Fruit fly (Drosophila melanogaster) whole organism, larva: ENCODE data around the gene ddbt.

Experiments
- noc ChIP-seq: fragments of 200-800 bp; sonication (Bioruptor generic); optimal IDR thresholded peaks from 3 replicates; lab custom pipeline; 2019; ENCODE audit warnings: missing biosample characterization, mild to moderate bottlenecking, missing genetic modification characterization, moderate library complexity

ddbt gene

dm6 chr3L:316784-317183 lies at the start of gene ddbt:
Gene ddbt (plus strand): TSS chr3L:317084.
- no peak for TF ChIP-seq noc (tag; lab: Kevin White, UChicago)

dm6 chr3L:267618-268017 lies 49.3 kb upstream of the ddbt start:
- TF ChIP-seq noc (tag; lab: Kevin White, UChicago): no peak

- TF ChIP-seq noc (tag; lab: Kevin White, UChicago): peak; percentile 47
Observed at dm6 chr3L:270760-271500, 46.0 kb upstream of the ddbt start, which contains the start of gene miple2. Gene miple2 (plus strand): TSS chr3L:271200.

dm6 chr3L:271501-272249 lies 45.2 kb upstream of the ddbt start:
- TF ChIP-seq noc (tag; lab: Kevin White, UChicago): no peak

- no peak for TF ChIP-seq noc (tag; lab: Kevin White, UChicago)
Observed at dm6 chr3L:273291-273690, 43.6 kb upstream of the ddbt start, which contains the start of gene CG32845. Gene CG32845 (minus strand): TSS chr3L:273391.

- no peak for TF ChIP-seq noc (tag; lab: Kevin White, UChicago)
Observed at dm6 chr3L:274855-275254, 42.0 kb upstream of the ddbt start, which contains the start of gene ttm2. Gene ttm2 (plus strand): TSS chr3L:275155.

dm6 chr3L:276736-277487 lies 40.0 kb upstream of the ddbt start, which contains the start of gene RhoGEF3:
Gene RhoGEF3 (plus strand): TSS chr3L:277437.
- TF ChIP-seq noc (tag; lab: Kevin White, UChicago): no peak

- TF ChIP-seq noc (tag; lab: Kevin White, UChicago): no peak
Observed at dm6 chr3L:282276-282675, 34.6 kb upstream of the ddbt start.

- TF ChIP-seq noc (tag; lab: Kevin White, UChicago): no peak
Observed at dm6 chr3L:284253-284652, 32.6 kb upstream of the ddbt start.

dm6 chr3L:291583-292145 lies 25.2 kb upstream of the ddbt start:
- TF ChIP-seq noc (tag; lab: Kevin White, UChicago): no peak

- no peak for TF ChIP-seq noc (tag; lab: Kevin White, UChicago)
Observed at dm6 chr3L:292146-292776, 24.6 kb upstream of the ddbt start.

- no peak for TF ChIP-seq noc (tag; lab: Kevin White, UChicago)
Observed at dm6 chr3L:294841-295408, 22.0 kb upstream of the ddbt start.

dm6 chr3L:297240-297639 lies 19.6 kb upstream of the ddbt start:
- TF ChIP-seq noc (tag; lab: Kevin White, UChicago): no peak

- no peak for TF ChIP-seq noc (tag; lab: Kevin White, UChicago)
Observed at dm6 chr3L:298459-298858, 18.4 kb upstream of the ddbt start.
